Worm (Caenorhabditis elegans): ENCODE measurements around the gene ZK637.4.

DNA sequence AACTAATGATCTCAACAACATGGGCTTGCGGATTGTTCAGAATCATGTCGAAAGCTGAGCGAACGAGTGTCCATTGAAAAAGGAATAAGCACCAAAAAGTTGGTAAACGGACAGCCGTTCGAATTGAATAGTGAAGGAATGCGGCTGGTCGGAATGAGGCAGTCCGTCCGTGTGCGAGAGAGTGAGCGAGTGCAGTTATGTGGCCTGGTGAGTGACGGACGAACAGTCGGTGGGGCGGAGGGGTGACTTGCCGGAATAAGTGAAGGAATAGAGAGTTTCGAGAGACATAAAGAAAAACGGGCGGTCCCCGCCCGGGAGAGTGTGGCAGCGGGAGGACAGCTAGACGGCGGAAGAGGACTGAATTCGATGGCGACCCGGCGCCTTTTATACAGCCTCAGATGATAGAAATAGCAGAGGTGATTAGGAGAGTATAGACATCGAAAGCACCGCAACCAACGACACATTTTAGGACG lies 28.2 kb upstream of the ZK637.4 start:
- TF ChIP-seq unc-3 (GFP tag; conservative IDR thresholded peaks at IDR 0.05) (no peak), unc-3 (tag; optimal IDR thresholded peaks at IDR 0.05) (no peak), lin-11 (tag; optimal IDR thresholded peaks at IDR 0.05) (no peak), ceh-2 (tag; optimal IDR thresholded peaks at IDR 0.05) (no peak), ceh-30 (tag; optimal IDR thresholded peaks at IDR 0.05) (peak; percentile 35), ceh-48 (tag; optimal IDR thresholded peaks at IDR 0.05) (no peak), ceh-9 (tag; optimal IDR thresholded peaks at IDR 0.05) (no peak), ama-1 (optimal IDR thresholded peaks at IDR 0.05) (peak; percentile 13)
